Worm (Caenorhabditis elegans) whole organism, L4/young adult: ENCODE measurements around the gene lgc-56.
"Not testable (repeated sequence)": the region's sequence is repeated elsewhere in the genome, so short reads cannot be mapped to it uniquely, and the experiment has no call there.

Experiments used
- W03F9.2 ChIP-seq: fragments of 150-350 bp; optimal IDR thresholded peaks from 2 replicates; lab custom pipeline; 2014; ENCODE audit warnings: missing biosample characterization, missing genetic modification characterization
- dao-5 ChIP-seq: sonication (generic microtip); optimal IDR thresholded peaks from 2 replicates; lab custom pipeline; 2016; ENCODE audit warnings: missing genotype, missing genetic modification characterization, moderate library complexity, missing compliant biosample characterization
- him-1 ChIP-seq: sonication (generic microtip); optimal IDR thresholded peaks from 2 replicates; lab custom pipeline; 2016; ENCODE audit warnings: missing genotype, missing genetic modification reagents, missing genetic modification characterization, missing compliant biosample characterization

The lgc-56 gene

ce11 chrII:5103784-5104457, 26.3 kb upstream of the lgc-56 start, which contains the start of the genes C04G6.11 and mpk-2:
TSS of gene C04G6.11 (minus strand) at chrII:5103834.
TSS of gene mpk-2 (plus strand) at chrII:5104118.
- no peak for TF ChIP-seq him-1 (tag; lab: Kevin White, UChicago)
- TF ChIP-seq W03F9.2 (tag; lab: Kevin White, UChicago) = no peak
- TF ChIP-seq dao-5 (tag; lab: Kevin White, UChicago) = no peak

- TF ChIP-seq him-1 (tag; lab: Kevin White, UChicago) = peak; percentile 86
- peak; percentile 76 for TF ChIP-seq dao-5 (tag; lab: Kevin White, UChicago)
- peak; percentile 32 for TF ChIP-seq W03F9.2 (tag; lab: Kevin White, UChicago)
Observed at ce11 chrII:5105020-5105419, 25.2 kb upstream of the lgc-56 start.

- TF ChIP-seq dao-5 (tag; lab: Kevin White, UChicago) (no peak), him-1 (tag; lab: Kevin White, UChicago) (no peak), W03F9.2 (tag; lab: Kevin White, UChicago) (no peak)
Observed at ce11 chrII:5109693-5110092, 20.5 kb upstream of the lgc-56 start, which contains the start of gene F09C12.2. TSS of gene F09C12.2 (plus strand) at chrII:5110012.

ce11 chrII:5112082-5112481, 18.1 kb upstream of the lgc-56 start, which contains the start of gene F09C12.8:
TSS of gene F09C12.8 (plus strand) at chrII:5112382.
- TF ChIP-seq dao-5 (tag; lab: Kevin White, UChicago) (no peak), W03F9.2 (tag; lab: Kevin White, UChicago) (no peak), him-1 (tag; lab: Kevin White, UChicago) (no peak)

- TF ChIP-seq him-1, dao-5, W03F9.2 (tag; lab: Kevin White, UChicago): not testable (repeated sequence)
Observed at ce11 chrII:5115235-5115634, 14.9 kb upstream of the lgc-56 start, which contains the start of gene msp-74. TSS of gene msp-74 (minus strand) at chrII:5115335.

- TF ChIP-seq dao-5 (tag; lab: Kevin White, UChicago) = no peak
- no peak for TF ChIP-seq him-1 (tag; lab: Kevin White, UChicago)
- no peak for TF ChIP-seq W03F9.2 (tag; lab: Kevin White, UChicago)
Observed at ce11 chrII:5115733-5116132, 14.4 kb upstream of the lgc-56 start, which contains the start of gene srsy-1. TSS of gene srsy-1 (plus strand) at chrII:5116033.

- TF ChIP-seq dao-5 (tag; lab: Kevin White, UChicago) = no peak
- TF ChIP-seq W03F9.2 (tag; lab: Kevin White, UChicago) = no peak
- no peak for TF ChIP-seq him-1 (tag; lab: Kevin White, UChicago)
Observed at ce11 chrII:5120612-5121011, 9.6 kb upstream of the lgc-56 start.

- TF ChIP-seq W03F9.2 (tag; lab: Kevin White, UChicago) = no peak
- TF ChIP-seq him-1 (tag; lab: Kevin White, UChicago) = no peak
- TF ChIP-seq dao-5 (tag; lab: Kevin White, UChicago) = no peak
Observed at ce11 chrII:5131800-5132199, 1.6 kb downstream of the lgc-56 start.

ce11 chrII:5136296-5136767, 6.2 kb downstream of the lgc-56 start, which contains the start of gene F58A6.2:
TSS of gene F58A6.2 (plus strand) at chrII:5136717.
- TF ChIP-seq him-1 (tag; lab: Kevin White, UChicago) (no peak), dao-5 (tag; lab: Kevin White, UChicago) (no peak), W03F9.2 (tag; lab: Kevin White, UChicago) (no peak)

- peak; percentile 9 for TF ChIP-seq W03F9.2 (tag; lab: Kevin White, UChicago)
- no peak for TF ChIP-seq him-1 (tag; lab: Kevin White, UChicago)
- no peak for TF ChIP-seq dao-5 (tag; lab: Kevin White, UChicago)
Observed at ce11 chrII:5141945-5142514, 11.8 kb downstream of the lgc-56 start, which contains the start of gene nas-29. TSS of gene nas-29 (minus strand) at chrII:5142036.

- TF ChIP-seq him-1 (tag; lab: Kevin White, UChicago) (no peak), dao-5 (tag; lab: Kevin White, UChicago) (no peak), W03F9.2 (tag; lab: Kevin White, UChicago) (no peak)
Observed at ce11 chrII:5142619-5143018, 12.4 kb downstream of the lgc-56 start, which contains the start of gene F58A6.1. TSS of gene F58A6.1 (plus strand) at chrII:5142919.

- TF ChIP-seq him-1 (tag; lab: Kevin White, UChicago) (no peak), W03F9.2 (tag; lab: Kevin White, UChicago) (no peak), dao-5 (tag; lab: Kevin White, UChicago) (no peak)
Observed at ce11 chrII:5148349-5148748, 18.2 kb downstream of the lgc-56 start, which contains the start of gene F58A6.5. TSS of gene F58A6.5 (minus strand) at chrII:5148449.

ce11 chrII:5150829-5151228, 20.6 kb downstream of the lgc-56 start, which contains the start of gene srb-16:
TSS of gene srb-16 (minus strand) at chrII:5150929.
- TF ChIP-seq dao-5 (tag; lab: Kevin White, UChicago) = no peak
- no peak for TF ChIP-seq W03F9.2 (tag; lab: Kevin White, UChicago)
- TF ChIP-seq him-1 (tag; lab: Kevin White, UChicago) = no peak
